Fruit fly (Drosophila melanogaster): ENCODE results near the gene CG13297.

dm6 chr3L:6142313-6142712 is 14.9 kb downstream of the CG13297 start, which contains the start of gene Cpr65Aw:
- TF ChIP-seq CG8478 (optimal IDR thresholded peaks at IDR 0.05), result no peak
- no peak for TF ChIP-seq CTCF (optimal IDR thresholded peaks at IDR 0.05)

Measured in S2 (cell line).